Fruit fly (Drosophila melanogaster) whole organism, embryonic: Measurements from ENCODE around the gene dod.

Experiments
- Bgb ChIP-seq: fragments of 200-800 bp; sonication (Bioruptor generic); IDR thresholded peaks from 2 replicates; pipeline ENCODE4 v1.3.6; 2022; ENCODE audit warnings: missing biosample characterization, missing genetic modification characterization; ENCODE audit not compliant: partially characterized antibody
- CG10209 ChIP-seq: fragments of 200-800 bp; sonication (Bioruptor generic); optimal IDR thresholded peaks from 3 replicates; lab custom pipeline; 2017; ENCODE audit warnings: missing biosample characterization, mild to moderate bottlenecking, missing genetic modification characterization, missing genetic modification reagents
- CG10267 ChIP-seq: fragments of 200-800 bp; sonication (Bioruptor generic); optimal IDR thresholded peaks from 2 replicates; lab custom pipeline; 2018; ENCODE audit warnings: missing biosample characterization, mild to moderate bottlenecking, missing genetic modification characterization, moderate library complexity
- CG10321 ChIP-seq: fragments of 200-800 bp; sonication (Bioruptor generic); IDR thresholded peaks from 2 replicates; pipeline ENCODE4 v1.3.6; 2022; ENCODE audit warnings: missing biosample characterization, missing genetic modification characterization
- CG10543 ChIP-seq: fragments of 200-800 bp; sonication (Bioruptor generic); optimal IDR thresholded peaks from 3 replicates; lab custom pipeline; 2017; ENCODE audit warnings: missing biosample characterization, mild to moderate bottlenecking, missing genetic modification characterization, moderate library complexity
- CG11398 ChIP-seq: fragments of 200-800 bp; sonication (Bioruptor generic); optimal IDR thresholded peaks from 2 replicates; lab custom pipeline; 2016; ENCODE audit warnings: missing biosample characterization, missing genetic modification characterization
- CG11504 ChIP-seq: fragments of 200-800 bp; sonication (Bioruptor generic); optimal IDR thresholded peaks from 3 replicates; lab custom pipeline; 2019; ENCODE audit warnings: missing biosample characterization, mild to moderate bottlenecking, missing genetic modification characterization, moderate library complexity
- CG12104 ChIP-seq: fragments of 200-800 bp; sonication (Bioruptor generic); optimal IDR thresholded peaks from 3 replicates; lab custom pipeline; 2016; ENCODE audit warnings: missing biosample characterization, missing genetic modification characterization
- CG13624 ChIP-seq: fragments of 200-800 bp; sonication (Bioruptor generic); optimal IDR thresholded peaks from 2 replicates; lab custom pipeline; 2016; ENCODE audit warnings: missing biosample characterization, missing genetic modification characterization
- CG15011 ChIP-seq: fragments of 200-800 bp; sonication (Bioruptor generic); optimal IDR thresholded peaks from 3 replicates; lab custom pipeline; 2018; ENCODE audit warnings: missing biosample characterization, mild to moderate bottlenecking, missing genetic modification characterization
- CG17612 ChIP-seq: fragments of 200-800 bp; sonication (Bioruptor generic); IDR thresholded peaks from 2 replicates; pipeline ENCODE4 v1.3.6; 2022; ENCODE audit warnings: missing biosample characterization, missing genetic modification characterization
- CG17829 ChIP-seq: fragments of 200-800 bp; optimal IDR thresholded peaks from 2 replicates; lab custom pipeline; 2019; ENCODE audit warnings: missing biosample characterization, mild to moderate bottlenecking, missing genetic modification characterization, moderate library complexity
- CG2120 ChIP-seq: fragments of 200-800 bp; sonication (Bioruptor generic); optimal IDR thresholded peaks from 3 replicates; lab custom pipeline; 2016; ENCODE audit warnings: missing biosample characterization, missing genetic modification characterization
- CG2712 ChIP-seq: fragments of 200-800 bp; optimal IDR thresholded peaks from 3 replicates; lab custom pipeline; 2019; ENCODE audit warnings: missing biosample characterization, mild to moderate bottlenecking, missing genetic modification characterization, moderate library complexity
- CG31441 ChIP-seq: fragments of 200-800 bp; sonication (Bioruptor generic); IDR thresholded peaks from 2 replicates; pipeline ENCODE4 v1.3.6; 2022; ENCODE audit warnings: missing biosample characterization, missing genetic modification characterization
- CG33213 ChIP-seq: fragments of 200-800 bp; sonication (Bioruptor generic); optimal IDR thresholded peaks from 3 replicates; lab custom pipeline; 2016; ENCODE audit warnings: missing biosample characterization, missing genetic modification characterization
- CG34422 ChIP-seq: fragments of 200-800 bp; sonication (Bioruptor generic); IDR thresholded peaks from 3 replicates; pipeline ENCODE4 v1.3.6; 2022; ENCODE audit warnings: missing biosample characterization, missing genetic modification characterization
- CG8290 ChIP-seq, 3 experiments: fragments of 200-800 bp; sonication (Bioruptor generic); optimal IDR thresholded peaks; 2 replicates each; lab custom pipeline; 2016 to 2019; ENCODE audit warnings: missing biosample characterization in 3 of 3, missing genetic modification characterization in 3 of 3, mild to moderate bottlenecking in 2 of 3, moderate library complexity in 1 of 3
- CG8388 ChIP-seq: fragments of 200-800 bp; sonication (Bioruptor generic); optimal IDR thresholded peaks from 2 replicates; lab custom pipeline; 2019; ENCODE audit warnings: missing biosample characterization, mild to moderate bottlenecking, missing genetic modification characterization, moderate library complexity
- CG9437 ChIP-seq: fragments of 200-800 bp; sonication (Bioruptor generic); optimal IDR thresholded peaks from 2 replicates; lab custom pipeline; 2018; ENCODE audit warnings: missing biosample characterization, mild to moderate bottlenecking, missing genetic modification characterization
- CTCF ChIP-seq: fragments of 200-800 bp; sonication (Bioruptor generic); optimal IDR thresholded peaks from 2 replicates; lab custom pipeline; 2017; ENCODE audit warnings: missing biosample characterization, mild to moderate bottlenecking, missing genetic modification characterization, moderate library complexity
- E2f2 ChIP-seq: fragments of 200-800 bp; sonication (Bioruptor generic); IDR thresholded peaks from 2 replicates; pipeline ENCODE4 v1.3.6; 2022; ENCODE audit warnings: missing biosample characterization, missing genetic modification characterization
- Elba2 ChIP-seq: fragments of 200-800 bp; sonication (Bioruptor generic); optimal IDR thresholded peaks from 3 replicates; lab custom pipeline; 2016; ENCODE audit warnings: missing biosample characterization, missing genetic modification characterization
- Ets97D ChIP-seq: fragments of 200-800 bp; sonication (Bioruptor generic); optimal IDR thresholded peaks from 3 replicates; lab custom pipeline; 2016; ENCODE audit warnings: missing biosample characterization, missing genetic modification characterization
- Fer3 ChIP-seq: fragments of 200-800 bp; sonication (Bioruptor generic); optimal IDR thresholded peaks from 2 replicates; lab custom pipeline; 2018; ENCODE audit warnings: missing biosample characterization, mild to moderate bottlenecking, missing genetic modification characterization, moderate library complexity
- HLHmδ ChIP-seq: fragments of 200-800 bp; sonication (Bioruptor generic); optimal IDR thresholded peaks from 2 replicates; lab custom pipeline; 2018; ENCODE audit warnings: missing biosample characterization, mild to moderate bottlenecking, missing genetic modification characterization, moderate library complexity
- Hr51 ChIP-seq, 2 experiments: fragments of 200-800 bp; sonication (Bioruptor generic); optimal IDR thresholded peaks; 2 replicates in 1 of 2; 3 replicates in 1 of 2; lab custom pipeline; 2016 to 2018; ENCODE audit warnings: missing biosample characterization in 2 of 2, missing genetic modification characterization in 2 of 2, mild to moderate bottlenecking in 1 of 2, moderate library complexity in 1 of 2
- Jarid2 ChIP-seq: fragments of 200-800 bp; sonication (Bioruptor generic); optimal IDR thresholded peaks from 3 replicates; lab custom pipeline; 2017; ENCODE audit warnings: mild to moderate bottlenecking, missing biosample characterization, missing genetic modification reagents, missing genetic modification characterization
- MBD-R2 ChIP-seq: fragments of 200-800 bp; sonication (Bioruptor generic); IDR thresholded peaks from 2 replicates; pipeline ENCODE4 v1.3.6; 2022; ENCODE audit warnings: missing biosample characterization, missing genetic modification characterization
- Nf-YB ChIP-seq: fragments of 200-800 bp; sonication (Bioruptor generic); optimal IDR thresholded peaks from 3 replicates; lab custom pipeline; 2019; ENCODE audit warnings: missing biosample characterization, mild to moderate bottlenecking, missing genetic modification characterization, moderate library complexity
- Oli ChIP-seq: fragments of 200-800 bp; sonication (Bioruptor generic); optimal IDR thresholded peaks from 2 replicates; lab custom pipeline; 2018; ENCODE audit warnings: missing biosample characterization, mild to moderate bottlenecking, missing genetic modification characterization, moderate library complexity
- Pdp1 ChIP-seq, 2 experiments: fragments of 200-800 bp; sonication (Bioruptor generic); optimal IDR thresholded peaks; 3 replicates each; lab custom pipeline; 2016; ENCODE audit warnings: missing biosample characterization in 2 of 2, missing genetic modification characterization in 2 of 2, mild to moderate bottlenecking in 1 of 2, moderate library complexity in 1 of 2
- Spps ChIP-seq: fragments of 200-800 bp; sonication (Bioruptor generic); optimal IDR thresholded peaks from 2 replicates; lab custom pipeline; 2018; ENCODE audit warnings: missing biosample characterization, mild to moderate bottlenecking, missing genetic modification characterization
- Taf1 ChIP-seq: fragments of 200-800 bp; sonication (Bioruptor generic); IDR thresholded peaks from 2 replicates; pipeline ENCODE4 v1.3.6; 2022; ENCODE audit warnings: missing biosample characterization, missing genetic modification characterization
- bcd ChIP-seq: fragments of 200-800 bp; sonication (Bioruptor generic); optimal IDR thresholded peaks from 2 replicates; lab custom pipeline; 2017; ENCODE audit warnings: missing biosample characterization, mild to moderate bottlenecking, missing genetic modification characterization
- cad ChIP-seq: fragments of >200 bp; optimal IDR thresholded peaks from 2 replicates; lab custom pipeline; 2017; ENCODE audit warnings: missing biosample characterization, missing genetic modification characterization
- eyg ChIP-seq: fragments of 200-800 bp; sonication (Bioruptor generic); optimal IDR thresholded peaks from 3 replicates; lab custom pipeline; 2016; ENCODE audit warnings: missing biosample characterization, missing genetic modification characterization
- gsb-n ChIP-seq: fragments of 200-800 bp; sonication (Bioruptor generic); optimal IDR thresholded peaks from 3 replicates; lab custom pipeline; 2018; ENCODE audit warnings: missing biosample characterization, mild to moderate bottlenecking, missing genetic modification characterization
- h ChIP-seq: fragments of >200 bp; optimal IDR thresholded peaks from 2 replicates; lab custom pipeline; 2017
- ham ChIP-seq: fragments of 200-800 bp; sonication (Bioruptor generic); IDR thresholded peaks from 2 replicates; pipeline ENCODE4 v1.3.6; 2022; ENCODE audit warnings: missing biosample characterization, missing genetic modification characterization
- insv ChIP-seq, 2 experiments: fragments of 200-800 bp; sonication (Bioruptor generic); optimal IDR thresholded peaks; 3 replicates each; lab custom pipeline; 2016 to 2018; ENCODE audit warnings: missing biosample characterization in 2 of 2, missing genetic modification characterization in 2 of 2
- lola ChIP-seq, 3 experiments: fragments of >200 bp in 2 of 3; fragments of 200-800 bp in 1 of 3; sonication (Bioruptor generic) in 1 of 3; optimal IDR thresholded peaks; 2 replicates each; lab custom pipeline; 2017 to 2019; ENCODE audit warnings: missing biosample characterization in 3 of 3, missing genetic modification characterization in 3 of 3, mild to moderate bottlenecking in 1 of 3, moderate library complexity in 1 of 3
- nom ChIP-seq: fragments of 200-800 bp; sonication (Bioruptor generic); optimal IDR thresholded peaks from 2 replicates; lab custom pipeline; 2017; ENCODE audit warnings: missing biosample characterization, missing genetic modification characterization, mild to moderate bottlenecking, moderate library complexity, missing genetic modification reagents
- pzg ChIP-seq: fragments of 200-800 bp; sonication (Bioruptor generic); optimal IDR thresholded peaks from 3 replicates; lab custom pipeline; 2018; ENCODE audit warnings: missing biosample characterization, mild to moderate bottlenecking, missing genetic modification characterization, moderate library complexity
- sens ChIP-seq: fragments of 200-800 bp; sonication (Bioruptor generic); peaks from one replicate; lab custom pipeline; 2016; ENCODE audit warnings: missing biosample characterization, missing genetic modification characterization
- stwl ChIP-seq: fragments of 200-800 bp; sonication (Bioruptor generic); optimal IDR thresholded peaks from 3 replicates; lab custom pipeline; 2018; ENCODE audit warnings: missing biosample characterization, mild to moderate bottlenecking, missing genetic modification characterization, moderate library complexity
- toy ChIP-seq: fragments of 200-800 bp; sonication (Bioruptor generic); IDR thresholded peaks from 2 replicates; pipeline ENCODE4 v1.3.6; 2022; ENCODE audit warnings: missing biosample characterization, missing genetic modification characterization
- twi ChIP-seq: fragments of 200-800 bp; optimal IDR thresholded peaks from 2 replicates; lab custom pipeline; 2019; ENCODE audit warnings: missing biosample characterization, mild to moderate bottlenecking, missing genetic modification characterization, moderate library complexity
- usp ChIP-seq: fragments of >200 bp; optimal IDR thresholded peaks from 2 replicates; lab custom pipeline; 2017; ENCODE audit warnings: missing biosample characterization, missing genetic modification characterization

dod gene

DNA sequence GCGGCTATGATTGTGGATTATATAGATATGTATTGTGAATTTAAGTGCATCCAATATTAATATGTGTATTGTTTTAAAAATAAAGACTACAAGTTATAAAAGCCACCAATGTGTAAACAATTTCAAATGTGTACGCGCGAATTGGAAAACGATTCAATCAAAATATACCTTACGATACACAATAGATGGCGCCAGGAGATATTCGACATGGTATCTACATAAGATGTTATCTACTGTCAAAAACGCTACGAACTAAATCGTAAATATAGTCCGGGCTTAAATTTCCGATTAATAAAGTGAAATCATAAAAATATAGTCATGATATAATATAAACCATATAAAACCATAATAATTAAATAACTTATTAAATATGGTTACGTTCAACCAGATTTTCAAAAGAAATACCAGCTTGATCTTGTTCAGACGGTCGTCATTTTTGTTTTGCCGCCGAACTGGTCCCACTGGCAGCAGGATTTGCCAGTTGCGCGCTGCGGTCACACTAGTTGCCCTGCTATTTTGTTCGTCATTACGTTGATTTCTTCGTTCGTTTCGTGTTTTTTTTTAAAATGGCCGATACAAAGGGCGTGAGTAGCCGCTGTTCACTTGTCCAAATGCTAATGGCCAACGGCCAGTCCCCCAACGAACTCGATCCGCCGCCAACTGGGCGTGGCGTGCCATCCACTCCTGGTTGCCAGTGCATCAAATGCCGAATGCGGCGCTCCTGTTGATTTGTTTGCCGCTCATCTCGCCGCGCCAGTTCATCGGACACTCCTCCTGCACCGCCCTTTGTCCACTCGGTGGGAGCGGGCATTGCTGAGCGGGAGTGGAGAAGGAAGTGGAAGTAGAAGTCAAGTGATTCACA lies 12.9 kb downstream of the dod start, which contains the start of gene Septin1 (continued):
- TF ChIP-seq CG10209 (GFP tag; lab: Kevin White, UChicago) (no peak), twi (no peak), CG2712 (tag; lab: Kevin White, UChicago) (peak; percentile 29), CG31441 (no peak), HLHmδ (no peak), CG34422 (GFP tag; lab: Robert Waterston, UW) (peak; percentile 22; the same call in 1 of the 3 replicates), CG33213 (GFP tag; lab: Kevin White, UChicago) (no peak), Elba2 (GFP tag; lab: Kevin White, UChicago) (no peak), Taf1 (GFP tag; lab: Robert Waterston, UW) (no peak), CG10321 (GFP tag; lab: Robert Waterston, UW) (no peak), CG8388 (GFP tag; lab: Kevin White, UChicago) (no peak), Oli (tag; lab: Kevin White, UChicago) (no peak), CG11398 (no peak), insv (GFP tag; optimal IDR thresholded peaks at IDR 0.05; lab: Kevin White, UChicago) (peak in 1 of 2 experiments; percentile 42), Spps (tag; lab: Kevin White, UChicago) (no peak), CG8290 (GFP tag; optimal IDR thresholded peaks at IDR 0.05; lab: Kevin White, UChicago) (peak; percentile 11), CG8290 (tag; optimal IDR thresholded peaks at IDR 0.05; lab: Kevin White, UChicago) (no peak), ham (GFP tag; lab: Robert Waterston, UW) (no peak), E2f2 (GFP tag; lab: Robert Waterston, UW) (peak; percentile 83), CG13624 (GFP tag; lab: Kevin White, UChicago) (no peak), nom (GFP tag; lab: Kevin White, UChicago) (peak; percentile 56), pzg (GFP tag; lab: Kevin White, UChicago) (peak; percentile 77), CTCF (peak; percentile 95), Pdp1 (GFP tag; optimal IDR thresholded peaks at IDR 0.05; lab: Kevin White, UChicago) (peak in 1 of 2 experiments; percentile 18), Fer3 (tag; lab: Kevin White, UChicago) (no peak), cad (no peak), CG11504 (tag; lab: Kevin White, UChicago) (no peak), CG15011 (GFP tag; lab: Kevin White, UChicago) (no peak), MBD-R2 (GFP tag; lab: Robert Waterston, UW) (peak; percentile 47; the same call in 1 of the 2 replicates), CG10543 (no peak), Ets97D (GFP tag; lab: Kevin White, UChicago) (peak; percentile 4), sens (GFP tag; lab: Kevin White, UChicago) (peak; percentile 50), CG12104 (no peak), usp (GFP tag; lab: Kevin White, UChicago) (no peak), CG10267 (tag; lab: Kevin White, UChicago) (peak; percentile 43), Jarid2 (GFP tag; lab: Kevin White, UChicago) (peak; percentile 66), gsb-n (tag; lab: Kevin White, UChicago) (no peak), bcd (GFP tag; lab: Kevin White, UChicago) (no peak), CG17612 (no peak), h (no peak), stwl (tag; lab: Kevin White, UChicago) (peak; percentile 28), Bgb (GFP tag; lab: Robert Waterston, UW) (0 out of 2 replicates have a peak, but pooled peaks have one; percentile 40), Hr51 (GFP tag; optimal IDR thresholded peaks at IDR 0.05; lab: Kevin White, UChicago) (no peak), CG17829 (tag; lab: Kevin White, UChicago) (no peak), Nf-YB (GFP tag; lab: Kevin White, UChicago) (no peak), CG9437 (GFP tag; lab: Kevin White, UChicago) (peak; percentile 46), toy (no peak), lola (GFP tag; optimal IDR thresholded peaks at IDR 0.05; lab: Kevin White, UChicago) (no peak), eyg (no peak), CG2120 (GFP tag; lab: Kevin White, UChicago) (no peak)
